Worm (Caenorhabditis elegans) whole organism, L2 larva: ENCODE results near the gene C03B1.9.

Source experiments
- R02D3.7 ChIP-seq: fragments of 150-350 bp; optimal IDR thresholded peaks from 2 replicates; lab custom pipeline; 2014; ENCODE audit warnings: missing biosample characterization, missing genetic modification characterization
- aly-2 ChIP-seq: fragments of 150-350 bp; optimal IDR thresholded peaks from 2 replicates; lab custom pipeline; 2014; ENCODE audit warnings: missing biosample characterization, missing genetic modification characterization
- ama-1 ChIP-seq: fragments of 150-350 bp; optimal IDR thresholded peaks from 2 replicates; lab custom pipeline; 2018; ENCODE audit warnings: inconsistent platforms
- blmp-1 ChIP-seq: sonication (generic microtip); optimal IDR thresholded peaks from 2 replicates; lab custom pipeline; 2017; ENCODE audit warnings: missing genetic modification characterization, mild to moderate bottlenecking, missing compliant biosample characterization, antibody characterized with exemption, moderate library complexity; ENCODE audit not compliant: insufficient read depth
- ceh-16 ChIP-seq: fragments of 150-350 bp; optimal IDR thresholded peaks from 2 replicates; lab custom pipeline; 2014; ENCODE audit warnings: missing biosample characterization, missing genetic modification characterization
- lin-11 ChIP-seq: fragments of 150-350 bp; sonication (generic microtip); optimal IDR thresholded peaks from 2 replicates; lab custom pipeline; 2014; ENCODE audit warnings: missing biosample characterization, missing genetic modification characterization, inconsistent platforms, mixed read lengths
- mdl-1 ChIP-seq, 2 experiments: fragments of 150-350 bp in 1 of 2; sonication (generic microtip) in 1 of 2; optimal IDR thresholded peaks; 2 replicates each; lab custom pipeline; 2017; ENCODE audit warnings: missing biosample characterization in 2 of 2, missing genetic modification characterization in 2 of 2
- nhr-12 ChIP-seq: fragments of 150-350 bp; optimal IDR thresholded peaks from 2 replicates; lab custom pipeline; 2014; ENCODE audit warnings: missing biosample characterization, missing genetic modification characterization
- nhr-6 ChIP-seq: fragments of 150-350 bp; optimal IDR thresholded peaks from 2 replicates; lab custom pipeline; 2014; ENCODE audit warnings: missing biosample characterization, missing genetic modification characterization
- snpc-4 ChIP-seq: fragments of 150-350 bp; optimal IDR thresholded peaks from 2 replicates; lab custom pipeline; 2014; ENCODE audit warnings: missing biosample characterization, missing genetic modification characterization
- unc-62 ChIP-seq: fragments of 150-350 bp; optimal IDR thresholded peaks from 2 replicates; lab custom pipeline; 2014; ENCODE audit warnings: missing biosample characterization, missing genetic modification reagents, missing genetic modification characterization
- ztf-4 ChIP-seq: fragments of 150-350 bp; optimal IDR thresholded peaks from 2 replicates; lab custom pipeline; 2014; ENCODE audit warnings: missing biosample characterization, missing genetic modification characterization

DNA sequence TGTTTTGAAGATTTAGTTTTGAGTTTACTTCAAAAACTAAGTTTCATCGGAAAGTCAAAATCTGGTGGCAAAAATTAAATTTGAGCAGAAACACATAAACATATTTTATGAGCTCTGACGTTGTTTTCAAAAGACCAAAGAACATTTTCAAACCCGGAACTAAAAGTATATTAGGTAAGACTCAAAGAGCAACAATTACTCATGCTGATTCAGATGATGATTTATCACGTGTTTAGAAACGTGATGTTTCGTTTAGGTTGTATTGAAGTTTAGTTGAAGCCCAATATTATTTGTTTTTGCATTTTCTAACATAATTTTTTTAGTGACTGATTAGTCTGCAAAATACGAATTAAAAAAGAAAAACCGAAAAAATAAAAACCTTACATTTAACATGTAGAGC, 6.8 kb upstream of the C03B1.9 start:
- TF ChIP-seq nhr-6 = no peak
- no peak for TF ChIP-seq R02D3.7
- no peak for TF ChIP-seq nhr-12 (tag; lab: Kevin White, UChicago)
- no peak for TF ChIP-seq mdl-1 (tag; optimal IDR thresholded peaks at IDR 0.05; lab: Kevin White, UChicago)
- TF ChIP-seq snpc-4 (tag; lab: Kevin White, UChicago) = no peak
- TF ChIP-seq ama-1 (lab: Kevin White, UChicago) = no peak
- TF ChIP-seq blmp-1 = no peak
- TF ChIP-seq ceh-16 (tag; lab: Kevin White, UChicago) = no peak
- no peak for TF ChIP-seq lin-11 (tag; lab: Kevin White, UChicago)
- no peak for TF ChIP-seq ztf-4
- TF ChIP-seq unc-62 = no peak
- TF ChIP-seq aly-2 (tag; lab: Kevin White, UChicago) = no peak
